Fruit fly (Drosophila melanogaster) whole organism, embryonic: Measurements from ENCODE around the gene TyrRS.

Experiments
- CG10147 ChIP-seq: fragments of 200-800 bp; sonication (Bioruptor generic); optimal IDR thresholded peaks from 2 replicates; lab custom pipeline; 2019; ENCODE audit warnings: missing biosample characterization, mild to moderate bottlenecking, missing genetic modification characterization, moderate library complexity
- CG10654 ChIP-seq: fragments of 200-800 bp; sonication (Bioruptor generic); optimal IDR thresholded peaks from 2 replicates; lab custom pipeline; 2016; ENCODE audit warnings: missing biosample characterization, missing genetic modification characterization
- CG11696 ChIP-seq: fragments of 200-800 bp; sonication (Bioruptor generic); IDR thresholded peaks from 2 replicates; pipeline ENCODE4 v1.3.6; 2022; ENCODE audit warnings: missing biosample characterization, missing genetic modification characterization
- CG13287 ChIP-seq: fragments of 200-800 bp; sonication (Bioruptor generic); IDR thresholded peaks from 2 replicates; pipeline ENCODE4 v1.3.6; 2022; ENCODE audit warnings: missing biosample characterization, missing genetic modification characterization; ENCODE audit not compliant: partially characterized antibody
- CG1603 ChIP-seq: fragments of 200-800 bp; sonication (Bioruptor generic); optimal IDR thresholded peaks from 2 replicates; lab custom pipeline; 2019; ENCODE audit warnings: missing biosample characterization, mild to moderate bottlenecking, missing genetic modification characterization, moderate library complexity
- CG16863 ChIP-seq: fragments of 200-800 bp; sonication (Bioruptor generic); optimal IDR thresholded peaks from 3 replicates; lab custom pipeline; 2016; ENCODE audit warnings: missing biosample characterization, missing genetic modification characterization
- CG18262 ChIP-seq: fragments of 200-800 bp; optimal IDR thresholded peaks from 3 replicates; lab custom pipeline; 2019; ENCODE audit warnings: missing biosample characterization, mild to moderate bottlenecking, missing genetic modification characterization, moderate library complexity
- CG3065 ChIP-seq: fragments of 200-800 bp; sonication (Bioruptor generic); optimal IDR thresholded peaks from 2 replicates; lab custom pipeline; 2016; ENCODE audit warnings: missing biosample characterization, missing genetic modification characterization
- CG32767 ChIP-seq: fragments of 200-800 bp; sonication (Bioruptor generic); IDR thresholded peaks from 2 replicates; pipeline ENCODE4 v1.3.6; 2022; ENCODE audit warnings: missing biosample characterization, missing genetic modification characterization
- CG4730 ChIP-seq: fragments of 200-800 bp; sonication (Bioruptor generic); IDR thresholded peaks from 2 replicates; pipeline ENCODE4 v1.3.6; 2022; ENCODE audit warnings: missing biosample characterization, missing genetic modification characterization
- CG6272 ChIP-seq: fragments of 200-800 bp; sonication (Bioruptor generic); IDR thresholded peaks from 2 replicates; pipeline ENCODE4 v1.3.6; 2022; ENCODE audit warnings: missing biosample characterization, missing genetic modification characterization
- CG6689 ChIP-seq: fragments of 200-800 bp; sonication (Bioruptor generic); IDR thresholded peaks from 2 replicates; pipeline ENCODE4 v1.3.6; 2022; ENCODE audit warnings: missing biosample characterization, missing genetic modification characterization
- CG7357 ChIP-seq: fragments of 200-800 bp; sonication (Bioruptor generic); IDR thresholded peaks from 3 replicates; pipeline ENCODE4 v1.3.6; 2022; ENCODE audit warnings: missing biosample characterization, missing genetic modification characterization
- Eip74EF ChIP-seq, 2 experiments: fragments of 200-800 bp in 1 of 2; fragments of >200 bp in 1 of 2; sonication (Bioruptor generic) in 1 of 2; optimal IDR thresholded peaks; 2 replicates each; lab custom pipeline; 2017 to 2019; ENCODE audit warnings: missing biosample characterization in 2 of 2, missing genetic modification characterization in 2 of 2, mild to moderate bottlenecking in 1 of 2, moderate library complexity in 1 of 2
- Lpt ChIP-seq: fragments of >200 bp; optimal IDR thresholded peaks from 2 replicates; lab custom pipeline; 2018; ENCODE audit warnings: missing biosample characterization, missing genetic modification characterization
- MTF-1 ChIP-seq: fragments of 200-800 bp; sonication (Bioruptor generic); optimal IDR thresholded peaks from 2 replicates; lab custom pipeline; 2018; ENCODE audit warnings: missing biosample characterization, mild to moderate bottlenecking, missing genetic modification characterization, borderline replicate concordance
- Ravus ChIP-seq: fragments of 200-800 bp; sonication (Bioruptor generic); IDR thresholded peaks from 2 replicates; pipeline ENCODE4 v1.3.6; 2022; ENCODE audit warnings: missing biosample characterization, missing genetic modification characterization
- Spps ChIP-seq: fragments of 200-800 bp; sonication (Bioruptor generic); optimal IDR thresholded peaks from 2 replicates; lab custom pipeline; 2018; ENCODE audit warnings: missing biosample characterization, mild to moderate bottlenecking, missing genetic modification characterization
- Sry-β ChIP-seq: fragments of 200-800 bp; sonication (Bioruptor generic); optimal IDR thresholded peaks from 2 replicates; lab custom pipeline; 2018; ENCODE audit warnings: missing biosample characterization, mild to moderate bottlenecking, missing genetic modification characterization, moderate library complexity
- TFAM ChIP-seq: fragments of 200-800 bp; sonication (Bioruptor generic); optimal IDR thresholded peaks from 2 replicates; lab custom pipeline; 2017; ENCODE audit warnings: missing biosample characterization, missing genetic modification characterization, inconsistent platforms
- Trl ChIP-seq, 3 experiments: fragments of >200 bp in 2 of 3; fragments of 200-800 bp in 1 of 3; sonication (Bioruptor generic) in 1 of 3; optimal IDR thresholded peaks; 2 replicates in 1 of 3; 3 replicates in 2 of 3; lab custom pipeline; 2016 to 2017; ENCODE audit warnings: missing biosample characterization in 1 of 3, missing genetic modification characterization in 1 of 3
- amos ChIP-seq: fragments of 200-800 bp; sonication (Bioruptor generic); IDR thresholded peaks from 2 replicates; pipeline ENCODE4 v1.3.6; 2022; ENCODE audit warnings: missing biosample characterization, missing genetic modification characterization; ENCODE audit not compliant: partially characterized antibody
- bab2 ChIP-seq: fragments of 200-800 bp; sonication (Bioruptor generic); optimal IDR thresholded peaks from 2 replicates; lab custom pipeline; 2016; ENCODE audit warnings: missing biosample characterization, missing genetic modification characterization
- bowl ChIP-seq: fragments of 200-800 bp; sonication (Bioruptor generic); IDR thresholded peaks from 2 replicates; pipeline ENCODE4 v1.3.6; 2022; ENCODE audit warnings: missing biosample characterization, missing genetic modification characterization
- cas ChIP-seq: fragments of 200-800 bp; sonication (Bioruptor generic); IDR thresholded peaks from 2 replicates; pipeline ENCODE4 v1.3.6; 2022; ENCODE audit warnings: missing biosample characterization, missing genetic modification characterization
- emc ChIP-seq: fragments of 200-800 bp; sonication (Bioruptor generic); optimal IDR thresholded peaks from 2 replicates; lab custom pipeline; 2016; ENCODE audit warnings: missing biosample characterization, missing genetic modification characterization
- ems ChIP-seq: fragments of 200-800 bp; sonication (Bioruptor generic); optimal IDR thresholded peaks from 3 replicates; lab custom pipeline; 2016; ENCODE audit warnings: missing biosample characterization, missing genetic modification characterization
- fd96Cb ChIP-seq: fragments of 200-800 bp; sonication (Bioruptor generic); optimal IDR thresholded peaks from 2 replicates; lab custom pipeline; 2018; ENCODE audit warnings: missing biosample characterization, mild to moderate bottlenecking, missing genetic modification characterization, moderate library complexity
- ftz-f1 ChIP-seq: fragments of 200-800 bp; sonication (Bioruptor generic); optimal IDR thresholded peaks from 2 replicates; lab custom pipeline; 2016; ENCODE audit warnings: missing biosample characterization, missing genetic modification characterization
- gfzf ChIP-seq: fragments of 200-800 bp; sonication (Bioruptor generic); optimal IDR thresholded peaks from 2 replicates; lab custom pipeline; 2016; ENCODE audit warnings: missing biosample characterization, mild to moderate bottlenecking, missing genetic modification characterization, moderate library complexity
- hbn ChIP-seq: fragments of 200-800 bp; sonication (Bioruptor generic); IDR thresholded peaks from 2 replicates; pipeline ENCODE4 v1.3.6; 2022; ENCODE audit warnings: missing biosample characterization, missing genetic modification characterization; ENCODE audit not compliant: partially characterized antibody
- insv ChIP-seq, 2 experiments: fragments of 200-800 bp; sonication (Bioruptor generic); optimal IDR thresholded peaks; 3 replicates each; lab custom pipeline; 2016 to 2018; ENCODE audit warnings: missing biosample characterization in 2 of 2, missing genetic modification characterization in 2 of 2
- jing ChIP-seq: fragments of 200-800 bp; sonication (Bioruptor generic); optimal IDR thresholded peaks from 2 replicates; lab custom pipeline; 2018; ENCODE audit warnings: missing biosample characterization, mild to moderate bottlenecking, missing genetic modification characterization
- jumu ChIP-seq: fragments of 200-800 bp; sonication (Bioruptor generic); optimal IDR thresholded peaks from 3 replicates; lab custom pipeline; 2016; ENCODE audit warnings: missing biosample characterization, missing genetic modification characterization
- ken ChIP-seq: fragments of 200-800 bp; sonication (Bioruptor generic); IDR thresholded peaks from 3 replicates; pipeline ENCODE4 v1.3.6; 2022; ENCODE audit warnings: missing biosample characterization, missing genetic modification characterization
- lov ChIP-seq, 2 experiments: fragments of 200-800 bp in 1 of 2; fragments of >200 bp in 1 of 2; sonication (Bioruptor generic) in 1 of 2; IDR thresholded peaks in 1 of 2; optimal IDR thresholded peaks in 1 of 2; 2 replicates in 1 of 2; 3 replicates in 1 of 2; pipeline versions ENCODE4 v1.3.6 to Lab custom; 2017 to 2022; ENCODE audit warnings: missing biosample characterization in 1 of 2, missing genetic modification characterization in 1 of 2
- mam ChIP-seq: fragments of 200-800 bp; sonication (Bioruptor generic); optimal IDR thresholded peaks from 3 replicates; lab custom pipeline; 2016; ENCODE audit warnings: missing biosample characterization, missing genetic modification characterization
- nerfin-2 ChIP-seq: fragments of 200-800 bp; sonication (Bioruptor generic); IDR thresholded peaks from 2 replicates; pipeline ENCODE4 v1.3.6; 2022; ENCODE audit warnings: missing biosample characterization, missing genetic modification characterization; ENCODE audit not compliant: partially characterized antibody
- org-1 ChIP-seq: fragments of 200-800 bp; sonication (Bioruptor generic); optimal IDR thresholded peaks from 2 replicates; lab custom pipeline; 2017; ENCODE audit warnings: missing biosample characterization, missing genetic modification characterization
- peb ChIP-seq: fragments of 200-800 bp; sonication (Bioruptor generic); IDR thresholded peaks from 2 replicates; pipeline ENCODE4 v1.3.6; 2022; ENCODE audit warnings: missing biosample characterization, missing genetic modification characterization
- phol ChIP-seq: fragments of 200-800 bp; sonication (Bioruptor generic); optimal IDR thresholded peaks from 3 replicates; lab custom pipeline; 2018; ENCODE audit warnings: missing biosample characterization, mild to moderate bottlenecking, missing genetic modification characterization, moderate library complexity
- pnt ChIP-seq: fragments of 200-800 bp; sonication (Bioruptor generic); optimal IDR thresholded peaks from 3 replicates; lab custom pipeline; 2016; ENCODE audit warnings: missing biosample characterization, missing genetic modification characterization
- psq ChIP-seq: fragments of 200-800 bp; sonication (Bioruptor generic); optimal IDR thresholded peaks from 2 replicates; lab custom pipeline; 2017; ENCODE audit warnings: missing biosample characterization, missing genetic modification characterization
- slbo ChIP-seq: fragments of 200-800 bp; sonication (Bioruptor generic); IDR thresholded peaks from 2 replicates; pipeline ENCODE4 v1.3.6; 2022; ENCODE audit warnings: missing biosample characterization, missing genetic modification characterization
- tll ChIP-seq, 2 experiments: fragments of 200-800 bp in 1 of 2; fragments of >200 bp in 1 of 2; sonication (Bioruptor generic) in 1 of 2; optimal IDR thresholded peaks; 2 replicates each; lab custom pipeline; 2017 to 2019; ENCODE audit warnings: missing biosample characterization in 2 of 2, missing genetic modification characterization in 2 of 2, mild to moderate bottlenecking in 1 of 2, moderate library complexity in 1 of 2
- tna ChIP-seq: fragments of 200-800 bp; sonication (Bioruptor generic); IDR thresholded peaks from 2 replicates; pipeline ENCODE4 v1.3.6; 2022; ENCODE audit warnings: missing biosample characterization, missing genetic modification characterization; ENCODE audit not compliant: partially characterized antibody
- unc-4 ChIP-seq: fragments of 200-800 bp; sonication (Bioruptor generic); IDR thresholded peaks from 2 replicates; pipeline ENCODE4 v1.3.6; 2022; ENCODE audit warnings: missing biosample characterization, missing genetic modification characterization; ENCODE audit not compliant: partially characterized antibody
- vnd ChIP-seq: fragments of 200-800 bp; sonication (Bioruptor generic); IDR thresholded peaks from 3 replicates; pipeline ENCODE4 v1.3.6; 2022; ENCODE audit warnings: missing biosample characterization, missing genetic modification characterization; ENCODE audit not compliant: partially characterized antibody
- vvl ChIP-seq: fragments of 200-800 bp; sonication (Bioruptor generic); IDR thresholded peaks from 2 replicates; pipeline ENCODE4 v1.3.6; 2022; ENCODE audit warnings: missing biosample characterization, missing genetic modification characterization

The TyrRS gene

dm6 chr3L:16411566-16411965 lies 7.5 kb downstream of the TyrRS start, which contains the start of gene fax (continued):
- TF ChIP-seq lov (optimal IDR thresholded peaks at IDR 0.05; lab: Kevin White, UChicago) (no peak), lov (GFP tag; IDR thresholded peaks at IDR 0.05; lab: Robert Waterston, UW) (no peak; the same call in 2 of the 3 replicates), gfzf (GFP tag; lab: Kevin White, UChicago) (peak; percentile 94), Eip74EF (GFP tag; optimal IDR thresholded peaks at IDR 0.05; lab: Kevin White, UChicago) (peak in 1 of 2 experiments; percentile 27), Lpt (no peak), CG13287 (GFP tag; lab: Robert Waterston, UW) (peak; percentile 30; the same call in 1 of the 2 replicates), jing (GFP tag; lab: Kevin White, UChicago) (no peak), CG16863 (GFP tag; lab: Kevin White, UChicago) (no peak), MTF-1 (GFP tag; lab: Kevin White, UChicago) (peak; percentile 51), unc-4 (GFP tag; lab: Robert Waterston, UW) (no peak), Sry-β (GFP tag; lab: Kevin White, UChicago) (no peak), bowl (GFP tag; lab: Robert Waterston, UW) (no peak), Spps (no peak), psq (GFP tag; lab: Kevin White, UChicago) (no peak), Trl (optimal IDR thresholded peaks at IDR 0.05; lab: Kevin White, UChicago) (peak; percentile 83 to 84), Trl (GFP tag; optimal IDR thresholded peaks at IDR 0.05; lab: Kevin White, UChicago) (peak; percentile 17), hbn (GFP tag; lab: Robert Waterston, UW) (no peak; the same call in none of the 2 replicates), bab2 (GFP tag; lab: Kevin White, UChicago) (no peak), ken (GFP tag; lab: Robert Waterston, UW) (no peak), nerfin-2 (GFP tag; lab: Robert Waterston, UW) (peak; percentile 21; the same call in 1 of the 2 replicates), CG11696 (GFP tag; lab: Robert Waterston, UW) (peak; percentile 8; the same call in 1 of the 2 replicates), vvl (GFP tag; lab: Robert Waterston, UW) (peak; percentile 61; the same call in 1 of the 2 replicates), ems (GFP tag; lab: Kevin White, UChicago) (no peak), CG4730 (GFP tag; lab: Robert Waterston, UW) (no peak), ftz-f1 (GFP tag; lab: Kevin White, UChicago) (no peak), CG1603 (tag; lab: Kevin White, UChicago) (peak; percentile 66), CG3065 (GFP tag; lab: Kevin White, UChicago) (no peak), cas (no peak), CG6689 (no peak), CG18262 (tag; lab: Kevin White, UChicago) (peak; percentile 4), CG6272 (GFP tag; lab: Robert Waterston, UW) (no peak), CG32767 (peak; percentile 44; the same call in 1 of the 2 replicates), mam (GFP tag; lab: Kevin White, UChicago) (no peak), CG10654 (GFP tag; lab: Kevin White, UChicago) (peak; percentile 5), insv (GFP tag; optimal IDR thresholded peaks at IDR 0.05; lab: Kevin White, UChicago) (peak in 1 of 2 experiments; percentile 53), CG10147 (GFP tag; lab: Kevin White, UChicago) (no peak), TFAM (GFP tag; lab: Kevin White, UChicago) (no peak), slbo (no peak), peb (peak; percentile 32; the same call in 1 of the 2 replicates), tna (GFP tag; lab: Robert Waterston, UW) (peak; percentile 46), fd96Cb (tag; lab: Kevin White, UChicago) (no peak), org-1 (no peak), phol (tag; lab: Kevin White, UChicago) (peak; percentile 24), amos (peak; percentile 57), pnt (GFP tag; lab: Kevin White, UChicago) (no peak), vnd (no peak), tll (GFP tag; optimal IDR thresholded peaks at IDR 0.05; lab: Kevin White, UChicago) (peak in 1 of 2 experiments; percentile 21), jumu (GFP tag; lab: Kevin White, UChicago) (no peak), CG7357 (GFP tag; lab: Robert Waterston, UW) (no peak), Ravus (GFP tag; lab: Robert Waterston, UW) (no peak), emc (GFP tag; lab: Kevin White, UChicago) (no peak)
